Fruit fly (Drosophila melanogaster) whole organism, embryonic: ENCODE data around the gene CG13984.

Experiments
- Atf6 ChIP-seq: fragments of 200-800 bp; sonication (Bioruptor generic); IDR thresholded peaks from 2 replicates; pipeline ENCODE4 v1.3.6; 2022; ENCODE audit warnings: missing biosample characterization, missing genetic modification characterization
- Awh ChIP-seq: fragments of 200-800 bp; sonication (Bioruptor generic); IDR thresholded peaks from 2 replicates; pipeline ENCODE4, ENCODE4 v1.3.6; 2022; ENCODE audit warnings: missing biosample characterization, missing genetic modification characterization
- B-H1 ChIP-seq: fragments of 200-800 bp; sonication (Bioruptor generic); IDR thresholded peaks from 3 replicates; pipeline ENCODE4 v1.3.6; 2022; ENCODE audit warnings: missing biosample characterization, missing genetic modification characterization
- Bgb ChIP-seq: fragments of 200-800 bp; sonication (Bioruptor generic); IDR thresholded peaks from 2 replicates; pipeline ENCODE4 v1.3.6; 2022; ENCODE audit warnings: missing biosample characterization, missing genetic modification characterization; ENCODE audit not compliant: partially characterized antibody
- Blimp-1 ChIP-seq: fragments of 200-800 bp; sonication (Bioruptor generic); optimal IDR thresholded peaks from 3 replicates; lab custom pipeline; 2018; ENCODE audit warnings: missing biosample characterization, missing genetic modification characterization, mild to moderate bottlenecking, moderate library complexity, missing genetic modification reagents
- CG11504 ChIP-seq: fragments of 200-800 bp; sonication (Bioruptor generic); optimal IDR thresholded peaks from 3 replicates; lab custom pipeline; 2019; ENCODE audit warnings: missing biosample characterization, mild to moderate bottlenecking, missing genetic modification characterization, moderate library complexity
- CG11560 ChIP-seq: fragments of 200-800 bp; sonication (Bioruptor generic); IDR thresholded peaks from 3 replicates; pipeline ENCODE4 v1.3.6; 2022; ENCODE audit warnings: missing biosample characterization, missing genetic modification characterization
- CG12071 ChIP-seq: fragments of 200-800 bp; sonication (Bioruptor generic); optimal IDR thresholded peaks from 3 replicates; lab custom pipeline; 2018; ENCODE audit warnings: missing biosample characterization, mild to moderate bottlenecking, missing genetic modification characterization
- CG12219 ChIP-seq: fragments of 200-800 bp; sonication (Bioruptor generic); optimal IDR thresholded peaks from 3 replicates; lab custom pipeline; 2018; ENCODE audit warnings: missing biosample characterization, mild to moderate bottlenecking, missing genetic modification characterization
- CG13424 ChIP-seq: fragments of 200-800 bp; sonication (Bioruptor generic); optimal IDR thresholded peaks from 2 replicates; lab custom pipeline; 2019; ENCODE audit warnings: missing biosample characterization, mild to moderate bottlenecking, missing genetic modification characterization, moderate library complexity
- CG13775 ChIP-seq: fragments of 200-800 bp; sonication (Bioruptor generic); optimal IDR thresholded peaks from 3 replicates; lab custom pipeline; 2017; ENCODE audit warnings: missing biosample characterization, mild to moderate bottlenecking, missing genetic modification characterization
- CG14710 ChIP-seq: fragments of 200-800 bp; sonication (Bioruptor generic); optimal IDR thresholded peaks from 3 replicates; lab custom pipeline; 2019; ENCODE audit warnings: missing biosample characterization, mild to moderate bottlenecking, missing genetic modification characterization, moderate library complexity
- CG14965 ChIP-seq: fragments of 200-800 bp; sonication (Bioruptor generic); optimal IDR thresholded peaks from 2 replicates; lab custom pipeline; 2016; ENCODE audit warnings: missing biosample characterization, missing genetic modification characterization, borderline replicate concordance
- CG15514 ChIP-seq: fragments of 200-800 bp; sonication (Bioruptor generic); optimal IDR thresholded peaks from 3 replicates; lab custom pipeline; 2017; ENCODE audit warnings: missing biosample characterization, missing genetic modification characterization, mild to moderate bottlenecking, moderate library complexity, missing genetic modification reagents
- CG15696 ChIP-seq: fragments of 200-800 bp; sonication (Bioruptor generic); optimal IDR thresholded peaks from 2 replicates; lab custom pipeline; 2019; ENCODE audit warnings: missing biosample characterization, mild to moderate bottlenecking, missing genetic modification characterization, moderate library complexity
- CG31388 ChIP-seq: fragments of 200-800 bp; sonication (Bioruptor generic); optimal IDR thresholded peaks from 2 replicates; lab custom pipeline; 2016; ENCODE audit warnings: missing biosample characterization, missing genetic modification characterization
- CG3847 ChIP-seq: fragments of 200-800 bp; sonication (Bioruptor generic); IDR thresholded peaks from 2 replicates; pipeline ENCODE4 v1.3.6; 2022; ENCODE audit warnings: missing biosample characterization, missing genetic modification characterization
- CG7987 ChIP-seq: fragments of 200-800 bp; sonication (Bioruptor generic); optimal IDR thresholded peaks from 2 replicates; lab custom pipeline; 2018; ENCODE audit warnings: missing biosample characterization, mild to moderate bottlenecking, missing genetic modification characterization, moderate library complexity
- CG8359 ChIP-seq: fragments of 200-800 bp; sonication (Bioruptor generic); optimal IDR thresholded peaks from 2 replicates; lab custom pipeline; 2017; ENCODE audit warnings: missing biosample characterization, mild to moderate bottlenecking, missing genetic modification characterization, borderline replicate concordance
- CoRest ChIP-seq: fragments of 200-800 bp; sonication (Bioruptor generic); optimal IDR thresholded peaks from 3 replicates; lab custom pipeline; 2018; ENCODE audit warnings: missing biosample characterization, mild to moderate bottlenecking, missing genetic modification characterization, moderate library complexity
- Dip2 ChIP-seq: fragments of 200-800 bp; sonication (Bioruptor generic); IDR thresholded peaks from 2 replicates; pipeline ENCODE4 v1.3.6; 2022; ENCODE audit warnings: missing biosample characterization, missing genetic modification characterization
- Elba2 ChIP-seq: fragments of 200-800 bp; sonication (Bioruptor generic); optimal IDR thresholded peaks from 3 replicates; lab custom pipeline; 2016; ENCODE audit warnings: missing biosample characterization, missing genetic modification characterization
- HLHmδ ChIP-seq: fragments of 200-800 bp; sonication (Bioruptor generic); optimal IDR thresholded peaks from 2 replicates; lab custom pipeline; 2018; ENCODE audit warnings: missing biosample characterization, mild to moderate bottlenecking, missing genetic modification characterization, moderate library complexity
- Hmr ChIP-seq: fragments of 200-800 bp; sonication (Bioruptor generic); optimal IDR thresholded peaks from 3 replicates; lab custom pipeline; 2017; ENCODE audit warnings: mild to moderate bottlenecking, missing biosample characterization, missing genetic modification reagents, missing genetic modification characterization
- Hr78 ChIP-seq, 2 experiments: fragments of 200-800 bp in 1 of 2; fragments of >200 bp in 1 of 2; sonication (Bioruptor generic) in 1 of 2; optimal IDR thresholded peaks; 2 replicates each; lab custom pipeline; 2017 to 2019; ENCODE audit warnings: missing biosample characterization in 2 of 2, missing genetic modification characterization in 2 of 2, mild to moderate bottlenecking in 1 of 2, moderate library complexity in 1 of 2
- Med ChIP-seq: fragments of 200-800 bp; sonication (Bioruptor generic); peaks from one replicate; lab custom pipeline; 2016; ENCODE audit warnings: missing biosample characterization, missing genetic modification characterization, mild to moderate bottlenecking, inconsistent platforms, moderate library complexity
- NfI ChIP-seq: fragments of 200-800 bp; sonication (Bioruptor generic); optimal IDR thresholded peaks from 3 replicates; lab custom pipeline; 2018; ENCODE audit warnings: missing biosample characterization, mild to moderate bottlenecking, missing genetic modification characterization, moderate library complexity
- Oaz ChIP-seq: fragments of 200-800 bp; sonication (Bioruptor generic); IDR thresholded peaks from 2 replicates; pipeline ENCODE4 v1.3.6; 2022; ENCODE audit warnings: missing biosample characterization, missing genetic modification characterization
- amos ChIP-seq: fragments of 200-800 bp; sonication (Bioruptor generic); IDR thresholded peaks from 2 replicates; pipeline ENCODE4 v1.3.6; 2022; ENCODE audit warnings: missing biosample characterization, missing genetic modification characterization; ENCODE audit not compliant: partially characterized antibody
- az2 ChIP-seq: fragments of 200-800 bp; sonication (Bioruptor generic); optimal IDR thresholded peaks from 3 replicates; lab custom pipeline; 2016; ENCODE audit warnings: missing biosample characterization, missing genetic modification characterization
- bbx ChIP-seq: fragments of 200-800 bp; sonication (Bioruptor generic); IDR thresholded peaks from 2 replicates; pipeline ENCODE4 v1.3.6; 2022; ENCODE audit warnings: missing biosample characterization, missing genetic modification characterization; ENCODE audit not compliant: partially characterized antibody
- bsh ChIP-seq, 2 experiments: fragments of 200-800 bp; sonication (Bioruptor generic); optimal IDR thresholded peaks; 2 replicates each; lab custom pipeline; 2017 to 2018; ENCODE audit warnings: mild to moderate bottlenecking in 2 of 2, missing biosample characterization in 2 of 2, missing genetic modification characterization in 2 of 2, moderate library complexity in 1 of 2
- dmrt99B ChIP-seq: fragments of 200-800 bp; sonication (Bioruptor generic); optimal IDR thresholded peaks from 2 replicates; lab custom pipeline; 2018; ENCODE audit warnings: missing biosample characterization, mild to moderate bottlenecking, missing genetic modification characterization, moderate library complexity
- dpn ChIP-seq, 2 experiments: fragments of 200-800 bp; sonication (Bioruptor generic); optimal IDR thresholded peaks; 3 replicates each; lab custom pipeline; 2016; ENCODE audit warnings: missing biosample characterization in 2 of 2, missing genetic modification characterization in 2 of 2
- grau ChIP-seq: fragments of 200-800 bp; optimal IDR thresholded peaks from 3 replicates; lab custom pipeline; 2019; ENCODE audit warnings: missing biosample characterization, mild to moderate bottlenecking, missing genetic modification characterization, moderate library complexity
- gro ChIP-seq: fragments of 200-800 bp; sonication (Bioruptor generic); optimal IDR thresholded peaks from 2 replicates; lab custom pipeline; 2016; ENCODE audit warnings: missing biosample characterization, missing genetic modification characterization
- hb ChIP-seq: fragments of 200-800 bp; sonication (Bioruptor generic); IDR thresholded peaks from 3 replicates; pipeline ENCODE4 v1.3.6; 2022; ENCODE audit warnings: missing biosample characterization, missing genetic modification characterization; ENCODE audit not compliant: partially characterized antibody
- nerfin-2 ChIP-seq: fragments of 200-800 bp; sonication (Bioruptor generic); IDR thresholded peaks from 2 replicates; pipeline ENCODE4 v1.3.6; 2022; ENCODE audit warnings: missing biosample characterization, missing genetic modification characterization; ENCODE audit not compliant: partially characterized antibody
- org-1 ChIP-seq: fragments of 200-800 bp; sonication (Bioruptor generic); optimal IDR thresholded peaks from 2 replicates; lab custom pipeline; 2017; ENCODE audit warnings: missing biosample characterization, missing genetic modification characterization
- salm ChIP-seq: fragments of 200-800 bp; sonication (Bioruptor generic); optimal IDR thresholded peaks from 2 replicates; lab custom pipeline; 2018; ENCODE audit warnings: missing biosample characterization, mild to moderate bottlenecking, missing genetic modification characterization
- sc ChIP-seq, 3 experiments: fragments of >200 bp in 2 of 3; fragments of 200-800 bp in 1 of 3; sonication (Bioruptor generic) in 1 of 3; optimal IDR thresholded peaks; 2 replicates in 2 of 3; 3 replicates in 1 of 3; lab custom pipeline; 2017; ENCODE audit warnings: mild to moderate bottlenecking in 1 of 3, missing biosample characterization in 1 of 3, missing genetic modification characterization in 1 of 3, missing genetic modification reagents in 1 of 3
- stwl ChIP-seq: fragments of 200-800 bp; sonication (Bioruptor generic); optimal IDR thresholded peaks from 3 replicates; lab custom pipeline; 2018; ENCODE audit warnings: missing biosample characterization, mild to moderate bottlenecking, missing genetic modification characterization, moderate library complexity
- tin ChIP-seq: fragments of 200-800 bp; sonication (Bioruptor generic); optimal IDR thresholded peaks from 3 replicates; lab custom pipeline; 2016; ENCODE audit warnings: missing biosample characterization, missing genetic modification characterization
- vnd ChIP-seq: fragments of 200-800 bp; sonication (Bioruptor generic); IDR thresholded peaks from 3 replicates; pipeline ENCODE4 v1.3.6; 2022; ENCODE audit warnings: missing biosample characterization, missing genetic modification characterization; ENCODE audit not compliant: partially characterized antibody
- wdn ChIP-seq: fragments of 200-800 bp; sonication (Bioruptor generic); IDR thresholded peaks from 2 replicates; pipeline ENCODE4 v1.3.6; 2022; ENCODE audit warnings: missing biosample characterization, missing genetic modification characterization
- wek ChIP-seq: fragments of 200-800 bp; sonication (Bioruptor generic); optimal IDR thresholded peaks from 3 replicates; lab custom pipeline; 2018; ENCODE audit warnings: missing biosample characterization, mild to moderate bottlenecking, missing genetic modification characterization, moderate library complexity

The CG13984 gene

dm6 chr2L:6356686-6357362 lies 48.2 kb downstream of the CG13984 start (continued):
- peak; percentile 74 for TF ChIP-seq NfI (GFP tag; lab: Kevin White, UChicago)
- peak; percentile 89 for TF ChIP-seq Med
- peak; percentile 59 for TF ChIP-seq amos (GFP tag; lab: Robert Waterston, UW)
- TF ChIP-seq CG13424 (tag; lab: Kevin White, UChicago), result peak; percentile 17
- TF ChIP-seq Bgb (GFP tag; lab: Robert Waterston, UW), result peak; percentile 70
- TF ChIP-seq Dip2 (GFP tag; lab: Robert Waterston, UW), result no peak
- TF ChIP-seq Hmr (GFP tag; lab: Kevin White, UChicago), result peak; percentile 30
- TF ChIP-seq wdn (GFP tag; lab: Robert Waterston, UW), result 0 out of 2 replicates have a peak, but pooled peaks have one; percentile 6
- TF ChIP-seq CG8359 (GFP tag; lab: Kevin White, UChicago), result no peak
- TF ChIP-seq CG3847 (GFP tag; lab: Robert Waterston, UW), result 0 out of 2 replicates have a peak, but pooled peaks have one; percentile 20
- peak; percentile 62 for TF ChIP-seq CG14710 (tag; lab: Kevin White, UChicago)
- no peak for TF ChIP-seq sc (optimal IDR thresholded peaks at IDR 0.05; lab: Kevin White, UChicago)
- peak; percentile 5 for TF ChIP-seq sc (GFP tag; optimal IDR thresholded peaks at IDR 0.05; lab: Kevin White, UChicago)
- peak; percentile 23 for TF ChIP-seq tin (GFP tag; lab: Kevin White, UChicago)
- TF ChIP-seq bsh (GFP tag; optimal IDR thresholded peaks at IDR 0.05; lab: Kevin White, UChicago), result peak in 1 of 2 experiments; percentile 49
- TF ChIP-seq HLHmδ (GFP tag; lab: Kevin White, UChicago), result peak; percentile 51
- peak; percentile 32 for TF ChIP-seq CG12219 (GFP tag; lab: Kevin White, UChicago)
- TF ChIP-seq Blimp-1 (GFP tag; lab: Kevin White, UChicago), result peak; percentile 56
- TF ChIP-seq CG15514 (GFP tag; lab: Kevin White, UChicago), result peak; percentile 37
- TF ChIP-seq nerfin-2, result no peak
- peak; percentile 53 for TF ChIP-seq CG15696
- peak; percentile 1 for TF ChIP-seq CG13775 (GFP tag; lab: Kevin White, UChicago)
- no peak for TF ChIP-seq CG11560 (tag; lab: Robert Waterston, UW)
- TF ChIP-seq Oaz (GFP tag; lab: Robert Waterston, UW), result 0 out of 2 replicates have a peak, but pooled peaks have one; percentile 28
- TF ChIP-seq hb (GFP tag; lab: Robert Waterston, UW), result no peak
- no peak for TF ChIP-seq org-1 (GFP tag; lab: Kevin White, UChicago)
- no peak for TF ChIP-seq gro
- peak; percentile 48 for TF ChIP-seq az2 (GFP tag; lab: Kevin White, UChicago)
- peak; percentile 2 for TF ChIP-seq CG31388
- TF ChIP-seq Atf6 (GFP tag; lab: Robert Waterston, UW), result no peak
- TF ChIP-seq wek, result peak; percentile 6
- peak; percentile 60; the same call in 1 of the 2 replicates for TF ChIP-seq Awh (GFP tag; lab: Robert Waterston, UW)
- peak; percentile 22; the same call in 1 of the 2 replicates for TF ChIP-seq bbx (GFP tag; lab: Robert Waterston, UW)
- TF ChIP-seq Hr78 (GFP tag; optimal IDR thresholded peaks at IDR 0.05; lab: Kevin White, UChicago), result no peak
- TF ChIP-seq CoRest (tag; lab: Kevin White, UChicago), result no peak
- TF ChIP-seq vnd (GFP tag; lab: Robert Waterston, UW), result no peak
- peak; percentile 77 for TF ChIP-seq CG7987 (GFP tag; lab: Kevin White, UChicago)
- peak; percentile 23 for TF ChIP-seq stwl (tag; lab: Kevin White, UChicago)
- TF ChIP-seq dmrt99B (tag; lab: Kevin White, UChicago), result peak; percentile 32
- TF ChIP-seq CG12071 (GFP tag; lab: Kevin White, UChicago), result peak; percentile 24
- peak; percentile 72 for TF ChIP-seq CG11504 (tag; lab: Kevin White, UChicago)
- TF ChIP-seq Elba2 (GFP tag; lab: Kevin White, UChicago), result no peak
- no peak for TF ChIP-seq salm (tag; lab: Kevin White, UChicago)
- TF ChIP-seq dpn (GFP tag; optimal IDR thresholded peaks at IDR 0.05; lab: Kevin White, UChicago), result peak; percentile 18 to 31
- peak; percentile 98 for TF ChIP-seq CG14965
- TF ChIP-seq grau (tag; lab: Kevin White, UChicago), result peak; percentile 34
- no peak; the same call in 2 of the 3 replicates for TF ChIP-seq B-H1 (GFP tag; lab: Robert Waterston, UW)
